Fruit fly (Drosophila melanogaster): ENCODE data around the gene fz2.

Gene fz2

dm6 chr3L:19091423-19092124 lies 143.6 kb downstream of the fz2 start (continued):
- TF ChIP-seq ci (GFP tag; IDR thresholded peaks at IDR 0.05) (0 out of 3 replicates have a peak, but pooled peaks have one; percentile 64), disco-r (GFP tag; optimal IDR thresholded peaks at IDR 0.05) (no peak), CG17385 (GFP tag; optimal IDR thresholded peaks at IDR 0.05) (no peak), dmrt11E (tag; optimal IDR thresholded peaks at IDR 0.05) (no peak), Sry-δ (GFP tag; optimal IDR thresholded peaks at IDR 0.05) (no peak), ash1 (GFP tag; optimal IDR thresholded peaks at IDR 0.05) (no peak), esg (GFP tag; conservative IDR thresholded peaks at IDR 0.05) (no peak), Optix (GFP tag; IDR thresholded peaks at IDR 0.05) (no peak), CG3847 (GFP tag; IDR thresholded peaks at IDR 0.05) (peak; percentile 24; the same call in 1 of the 2 replicates), CG4854 (GFP tag; optimal IDR thresholded peaks at IDR 0.05) (no peak), kni (GFP tag; optimal IDR thresholded peaks at IDR 0.05) (peak; percentile 42), HLH54F (GFP tag; optimal IDR thresholded peaks at IDR 0.05) (no peak), CG17612 (GFP tag; IDR thresholded peaks at IDR 0.05) (no peak), CG4360 (GFP tag; IDR thresholded peaks at IDR 0.05) (no peak), hb (GFP tag; IDR thresholded peaks at IDR 0.05; ENCODE audit: partially characterized antibody) (no peak), CG16815 (GFP tag; optimal IDR thresholded peaks at IDR 0.05) (no peak), wdn (GFP tag; IDR thresholded peaks at IDR 0.05) (0 out of 2 replicates have a peak, but pooled peaks have one; percentile 39), PHDP (tag; optimal IDR thresholded peaks at IDR 0.05) (no peak), CG13775 (GFP tag; optimal IDR thresholded peaks at IDR 0.05) (no peak), CG8281 (tag; optimal IDR thresholded peaks at IDR 0.05) (no peak), Fer3 (tag; optimal IDR thresholded peaks at IDR 0.05) (no peak), Lpt (GFP tag; optimal IDR thresholded peaks at IDR 0.05) (no peak), TFAM (GFP tag; optimal IDR thresholded peaks at IDR 0.05) (no peak), CG15269 (tag; optimal IDR thresholded peaks at IDR 0.05) (no peak), gro (GFP tag; optimal IDR thresholded peaks at IDR 0.05) (no peak), cato (GFP tag; optimal IDR thresholded peaks at IDR 0.05; ENCODE audit: borderline replicate concordance) (no peak), pros (GFP tag; optimal IDR thresholded peaks at IDR 0.05) (peak; percentile 3), CG2875 (GFP tag; optimal IDR thresholded peaks at IDR 0.05) (no peak), CG10959 (GFP tag; IDR thresholded peaks at IDR 0.05) (no peak), unpg (GFP tag; optimal IDR thresholded peaks at IDR 0.05) (no peak), CG10147 (GFP tag; optimal IDR thresholded peaks at IDR 0.05) (peak; percentile 11), ara (GFP tag; IDR thresholded peaks at IDR 0.05) (no peak), CG9437 (GFP tag; optimal IDR thresholded peaks at IDR 0.05) (no peak), CG3838 (GFP tag; optimal IDR thresholded peaks at IDR 0.05) (no peak), CG4282 (GFP tag; optimal IDR thresholded peaks at IDR 0.05) (no peak), CG1832 (GFP tag; optimal IDR thresholded peaks at IDR 0.05) (no peak), CG17186 (GFP tag; optimal IDR thresholded peaks at IDR 0.05) (no peak), chinmo (GFP tag; IDR thresholded peaks at IDR 0.05; ENCODE audit: partially characterized antibody) (peak; percentile 99), pum (GFP tag; optimal IDR thresholded peaks at IDR 0.05) (no peak), CG3407 (GFP tag; optimal IDR thresholded peaks at IDR 0.05) (no peak), Eip74EF (GFP tag; optimal IDR thresholded peaks at IDR 0.05) (no peak), bcd (GFP tag; optimal IDR thresholded peaks at IDR 0.05) (no peak), CG16863 (GFP tag; optimal IDR thresholded peaks at IDR 0.05) (no peak), Spps (tag; optimal IDR thresholded peaks at IDR 0.05) (no peak), CG14710 (tag; optimal IDR thresholded peaks at IDR 0.05) (no peak), h (optimal IDR thresholded peaks at IDR 0.05) (no peak), sr (GFP tag; IDR thresholded peaks at IDR 0.05) (peak; percentile 98), CG9215 (GFP tag; IDR thresholded peaks at IDR 0.05) (no peak), CG7963 (GFP tag; IDR thresholded peaks at IDR 0.05; ENCODE audit: partially characterized antibody) (no peak), H2.0 (GFP tag; IDR thresholded peaks at IDR 0.05) (no peak)
